Worm (Caenorhabditis elegans) whole organism, late embryonic: ENCODE results near the gene tbc-8.

Experiments used
- ama-1 ChIP-seq: fragments of 150-350 bp; optimal IDR thresholded peaks from 2 replicates; lab custom pipeline; 2014
- ceh-6 ChIP-seq: fragments of 200-800 bp; sonication (Bioruptor generic); optimal IDR thresholded peaks from 2 replicates; lab custom pipeline; 2018; ENCODE audit warnings: mild to moderate bottlenecking, missing genetic modification characterization, missing compliant biosample characterization
- elt-2 ChIP-seq: sonication (generic microtip); optimal IDR thresholded peaks from 2 replicates; lab custom pipeline; 2016; ENCODE audit warnings: missing genetic modification reagents, missing genetic modification characterization, missing compliant biosample characterization
- gmeb-2 ChIP-seq: sonication (generic microtip); optimal IDR thresholded peaks from 2 replicates; lab custom pipeline; 2016; ENCODE audit warnings: missing genetic modification characterization, inconsistent platforms, missing compliant biosample characterization
- lin-11 ChIP-seq: fragments of 200-800 bp; sonication (Bioruptor generic); optimal IDR thresholded peaks from 2 replicates; lab custom pipeline; 2018; ENCODE audit warnings: mild to moderate bottlenecking, missing genetic modification characterization, missing compliant biosample characterization
- nhr-11 ChIP-seq: fragments of 150-350 bp; optimal IDR thresholded peaks from 2 replicates; lab custom pipeline; 2014; ENCODE audit warnings: missing biosample characterization, missing genetic modification characterization
- nhr-232 ChIP-seq: sonication (generic microtip); optimal IDR thresholded peaks from 2 replicates; lab custom pipeline; 2016; ENCODE audit warnings: missing genetic modification characterization, missing compliant biosample characterization
- pat-9 ChIP-seq: fragments of 200-800 bp; sonication (Bioruptor generic); optimal IDR thresholded peaks from 2 replicates; lab custom pipeline; 2018; ENCODE audit warnings: mild to moderate bottlenecking, missing genetic modification characterization, moderate library complexity, missing compliant biosample characterization
- pax-1 ChIP-seq: fragments of 150-350 bp; optimal IDR thresholded peaks from 2 replicates; lab custom pipeline; 2014; ENCODE audit warnings: missing biosample characterization, missing genetic modification characterization
- pha-4 ChIP-seq: fragments of 150-350 bp; optimal IDR thresholded peaks from 2 replicates; lab custom pipeline; 2018; ENCODE audit warnings: missing biosample characterization, missing genetic modification reagents, missing genetic modification characterization
- ref-2 ChIP-seq: sonication (generic microtip); optimal IDR thresholded peaks from 2 replicates; lab custom pipeline; 2016; ENCODE audit warnings: missing genetic modification characterization, missing compliant biosample characterization
- tbx-2 ChIP-seq: sonication (generic microtip); optimal IDR thresholded peaks from 2 replicates; lab custom pipeline; 2016; ENCODE audit warnings: missing genetic modification characterization, missing compliant biosample characterization
- unc-86 ChIP-seq: sonication (generic microtip); optimal IDR thresholded peaks from 2 replicates; lab custom pipeline; 2016; ENCODE audit warnings: missing genetic modification characterization, missing compliant biosample characterization
- ztf-16 ChIP-seq: sonication (generic microtip); optimal IDR thresholded peaks from 2 replicates; lab custom pipeline; 2017; ENCODE audit warnings: missing genetic modification characterization, missing compliant biosample characterization

- TF ChIP-seq nhr-232, result no peak
- no peak for TF ChIP-seq ztf-16 (tag; lab: Kevin White, UChicago)
- no peak for TF ChIP-seq unc-86 (tag; lab: Kevin White, UChicago)
- TF ChIP-seq lin-11 (tag; lab: Kevin White, UChicago), result no peak
- no peak for TF ChIP-seq nhr-11 (tag; lab: Kevin White, UChicago)
- TF ChIP-seq elt-2, result no peak
- TF ChIP-seq pha-4, result no peak
- TF ChIP-seq pax-1 (tag; lab: Kevin White, UChicago), result no peak
- no peak for TF ChIP-seq pat-9 (tag; lab: Kevin White, UChicago)
- no peak for TF ChIP-seq gmeb-2 (tag; lab: Kevin White, UChicago)
- TF ChIP-seq ref-2 (tag; lab: Kevin White, UChicago), result no peak
- no peak for TF ChIP-seq tbx-2 (tag; lab: Kevin White, UChicago)
- no peak for TF ChIP-seq ceh-6
- no peak for TF ChIP-seq ama-1 (lab: Kevin White, UChicago)
Observed at ce11 chrIII:10361456-10361855, 3.3 kb upstream of the tbc-8 start.
